Fruit fly (Drosophila melanogaster) whole organism, embryonic: ENCODE results near the gene Polr1B.

ENCODE experiments used
- ATbp ChIP-seq: fragments of 200-800 bp; sonication (Bioruptor generic); optimal IDR thresholded peaks from 2 replicates; lab custom pipeline; 2017; ENCODE audit warnings: missing biosample characterization, mild to moderate bottlenecking, missing genetic modification characterization, missing genetic modification reagents
- Antp ChIP-seq: fragments of 200-800 bp; sonication (Bioruptor generic); optimal IDR thresholded peaks from 3 replicates; lab custom pipeline; 2016; ENCODE audit warnings: missing biosample characterization, missing genetic modification characterization
- Asciz ChIP-seq: fragments of 200-800 bp; sonication (Bioruptor generic); optimal IDR thresholded peaks from 2 replicates; lab custom pipeline; 2017; ENCODE audit warnings: missing biosample characterization, mild to moderate bottlenecking, missing genetic modification characterization, missing genetic modification reagents
- BEAF-32 ChIP-seq: fragments of 200-800 bp; sonication (Bioruptor generic); optimal IDR thresholded peaks from 3 replicates; lab custom pipeline; 2017; ENCODE audit warnings: missing biosample characterization, missing genetic modification characterization, mild to moderate bottlenecking, moderate library complexity, missing genetic modification reagents
- Bgb ChIP-seq: fragments of 200-800 bp; sonication (Bioruptor generic); IDR thresholded peaks from 2 replicates; pipeline ENCODE4 v1.3.6; 2022; ENCODE audit warnings: missing biosample characterization, missing genetic modification characterization; ENCODE audit not compliant: partially characterized antibody
- CG1024 ChIP-seq: fragments of 200-800 bp; sonication (Bioruptor generic); IDR thresholded peaks from 2 replicates; pipeline ENCODE4 v1.3.6; 2022; ENCODE audit warnings: missing biosample characterization, missing genetic modification characterization
- CG10462 ChIP-seq: fragments of 200-800 bp; sonication (Bioruptor generic); optimal IDR thresholded peaks from 2 replicates; lab custom pipeline; 2016; ENCODE audit warnings: missing biosample characterization, missing genetic modification characterization
- CG10543 ChIP-seq: fragments of 200-800 bp; sonication (Bioruptor generic); optimal IDR thresholded peaks from 3 replicates; lab custom pipeline; 2017; ENCODE audit warnings: missing biosample characterization, mild to moderate bottlenecking, missing genetic modification characterization, moderate library complexity
- CG12219 ChIP-seq: fragments of 200-800 bp; sonication (Bioruptor generic); optimal IDR thresholded peaks from 3 replicates; lab custom pipeline; 2018; ENCODE audit warnings: missing biosample characterization, mild to moderate bottlenecking, missing genetic modification characterization
- CG13624 ChIP-seq: fragments of 200-800 bp; sonication (Bioruptor generic); optimal IDR thresholded peaks from 2 replicates; lab custom pipeline; 2016; ENCODE audit warnings: missing biosample characterization, missing genetic modification characterization
- CG16863 ChIP-seq: fragments of 200-800 bp; sonication (Bioruptor generic); optimal IDR thresholded peaks from 3 replicates; lab custom pipeline; 2016; ENCODE audit warnings: missing biosample characterization, missing genetic modification characterization
- CG17385 ChIP-seq: fragments of 200-800 bp; sonication (Bioruptor generic); optimal IDR thresholded peaks from 3 replicates; lab custom pipeline; 2018; ENCODE audit warnings: missing biosample characterization, mild to moderate bottlenecking, missing genetic modification characterization
- CG18011 ChIP-seq: fragments of 200-800 bp; sonication (Bioruptor generic); optimal IDR thresholded peaks from 2 replicates; lab custom pipeline; 2017; ENCODE audit warnings: missing biosample characterization, missing genetic modification characterization, mild to moderate bottlenecking, moderate library complexity, missing genotype
- CG30020 ChIP-seq: fragments of 200-800 bp; optimal IDR thresholded peaks from 2 replicates; lab custom pipeline; 2019; ENCODE audit warnings: missing biosample characterization, mild to moderate bottlenecking, missing genetic modification characterization, moderate library complexity
- CG3838 ChIP-seq: fragments of 200-800 bp; sonication (Bioruptor generic); optimal IDR thresholded peaks from 3 replicates; lab custom pipeline; 2016; ENCODE audit warnings: missing biosample characterization, missing genetic modification characterization
- CG4820 ChIP-seq: fragments of 200-800 bp; sonication (Bioruptor generic); optimal IDR thresholded peaks from 3 replicates; lab custom pipeline; 2016; ENCODE audit warnings: missing biosample characterization, missing genetic modification characterization
- CG9215 ChIP-seq: fragments of 200-800 bp; sonication (Bioruptor generic); IDR thresholded peaks from 2 replicates; pipeline ENCODE4 v1.3.6; 2022; ENCODE audit warnings: missing biosample characterization, missing genetic modification characterization
- CG9876 ChIP-seq: fragments of 200-800 bp; sonication (Bioruptor generic); optimal IDR thresholded peaks from 2 replicates; lab custom pipeline; 2016; ENCODE audit warnings: missing biosample characterization, missing genetic modification characterization
- Chrac-16 ChIP-seq: fragments of 200-800 bp; sonication (Bioruptor generic); optimal IDR thresholded peaks from 3 replicates; lab custom pipeline; 2016; ENCODE audit warnings: missing biosample characterization, missing genetic modification characterization
- CkIIα-i1 ChIP-seq: fragments of 200-800 bp; sonication (Bioruptor generic); IDR thresholded peaks from 2 replicates; pipeline ENCODE4 v1.3.6; 2022; ENCODE audit warnings: missing biosample characterization, missing genetic modification characterization
- Dad ChIP-seq: fragments of 200-800 bp; sonication (Bioruptor generic); optimal IDR thresholded peaks from 3 replicates; lab custom pipeline; 2016; ENCODE audit warnings: missing biosample characterization, missing genetic modification characterization
- Dp ChIP-seq: fragments of 200-800 bp; sonication (Bioruptor generic); optimal IDR thresholded peaks from 2 replicates; lab custom pipeline; 2018; ENCODE audit warnings: missing biosample characterization, mild to moderate bottlenecking, missing genetic modification characterization, moderate library complexity
- Ets97D ChIP-seq: fragments of 200-800 bp; sonication (Bioruptor generic); optimal IDR thresholded peaks from 3 replicates; lab custom pipeline; 2016; ENCODE audit warnings: missing biosample characterization, missing genetic modification characterization
- Fer3 ChIP-seq: fragments of 200-800 bp; sonication (Bioruptor generic); optimal IDR thresholded peaks from 2 replicates; lab custom pipeline; 2018; ENCODE audit warnings: missing biosample characterization, mild to moderate bottlenecking, missing genetic modification characterization, moderate library complexity
- H2.0 ChIP-seq: fragments of 200-800 bp; sonication (Bioruptor generic); IDR thresholded peaks from 2 replicates; pipeline ENCODE4 v1.3.6; 2022; ENCODE audit warnings: missing biosample characterization, missing genetic modification characterization
- Hr78 ChIP-seq, 2 experiments: fragments of 200-800 bp in 1 of 2; fragments of >200 bp in 1 of 2; sonication (Bioruptor generic) in 1 of 2; optimal IDR thresholded peaks; 2 replicates each; lab custom pipeline; 2017 to 2019; ENCODE audit warnings: missing biosample characterization in 2 of 2, missing genetic modification characterization in 2 of 2, mild to moderate bottlenecking in 1 of 2, moderate library complexity in 1 of 2
- Jarid2 ChIP-seq: fragments of 200-800 bp; sonication (Bioruptor generic); optimal IDR thresholded peaks from 3 replicates; lab custom pipeline; 2017; ENCODE audit warnings: mild to moderate bottlenecking, missing biosample characterization, missing genetic modification reagents, missing genetic modification characterization
- Mes4 ChIP-seq: fragments of 200-800 bp; sonication (Bioruptor generic); optimal IDR thresholded peaks from 2 replicates; lab custom pipeline; 2016; ENCODE audit warnings: missing biosample characterization, missing genetic modification characterization
- NK7.1 ChIP-seq: fragments of 200-800 bp; sonication (Bioruptor generic); optimal IDR thresholded peaks from 3 replicates; lab custom pipeline; 2016; ENCODE audit warnings: missing biosample characterization, missing genetic modification characterization
- Side ChIP-seq: fragments of 200-800 bp; sonication (Bioruptor generic); optimal IDR thresholded peaks from 2 replicates; lab custom pipeline; 2016; ENCODE audit warnings: missing biosample characterization, missing genetic modification characterization
- Vsx1 ChIP-seq: fragments of 200-800 bp; sonication (Bioruptor generic); optimal IDR thresholded peaks from 2 replicates; lab custom pipeline; 2017; ENCODE audit warnings: missing biosample characterization, mild to moderate bottlenecking, missing genetic modification characterization, missing genetic modification reagents
- amos ChIP-seq: fragments of 200-800 bp; sonication (Bioruptor generic); IDR thresholded peaks from 2 replicates; pipeline ENCODE4 v1.3.6; 2022; ENCODE audit warnings: missing biosample characterization, missing genetic modification characterization; ENCODE audit not compliant: partially characterized antibody
- dm ChIP-seq: fragments of 200-800 bp; sonication (Bioruptor generic); optimal IDR thresholded peaks from 3 replicates; lab custom pipeline; 2016; ENCODE audit warnings: missing biosample characterization, missing genetic modification characterization
- fd102C ChIP-seq: fragments of 200-800 bp; sonication (Bioruptor generic); optimal IDR thresholded peaks from 2 replicates; lab custom pipeline; 2018; ENCODE audit warnings: missing biosample characterization, mild to moderate bottlenecking, missing genetic modification characterization, moderate library complexity
- fu2 ChIP-seq: fragments of 200-800 bp; sonication (Bioruptor generic); optimal IDR thresholded peaks from 2 replicates; lab custom pipeline; 2016; ENCODE audit warnings: missing biosample characterization, missing genetic modification characterization
- gcm2 ChIP-seq: fragments of 200-800 bp; sonication (Bioruptor generic); optimal IDR thresholded peaks from 2 replicates; lab custom pipeline; 2016; ENCODE audit warnings: missing biosample characterization, missing genetic modification characterization
- ind ChIP-seq: fragments of 200-800 bp; sonication (Bioruptor generic); optimal IDR thresholded peaks from 3 replicates; lab custom pipeline; 2016; ENCODE audit warnings: missing biosample characterization, missing genetic modification characterization
- inv ChIP-seq: fragments of 200-800 bp; sonication (Bioruptor generic); IDR thresholded peaks from 2 replicates; pipeline ENCODE4 v1.3.6; 2022; ENCODE audit warnings: missing biosample characterization, missing genetic modification characterization; ENCODE audit not compliant: partially characterized antibody
- kni ChIP-seq: fragments of 200-800 bp; sonication (Bioruptor generic); optimal IDR thresholded peaks from 3 replicates; lab custom pipeline; 2017; ENCODE audit warnings: mild to moderate bottlenecking, missing biosample characterization, missing genetic modification reagents, missing genetic modification characterization
- oc ChIP-seq: fragments of 200-800 bp; sonication (Bioruptor generic); optimal IDR thresholded peaks from 2 replicates; lab custom pipeline; 2018; ENCODE audit warnings: missing biosample characterization, mild to moderate bottlenecking, missing genetic modification characterization, moderate library complexity
- pum ChIP-seq: fragments of 200-800 bp; sonication (Bioruptor generic); optimal IDR thresholded peaks from 2 replicates; lab custom pipeline; 2016; ENCODE audit warnings: missing biosample characterization, missing genetic modification characterization
- run ChIP-seq: fragments of 200-800 bp; sonication (Bioruptor generic); optimal IDR thresholded peaks from 3 replicates; lab custom pipeline; 2018; ENCODE audit warnings: missing biosample characterization, mild to moderate bottlenecking, missing genetic modification characterization
- salm ChIP-seq: fragments of 200-800 bp; sonication (Bioruptor generic); optimal IDR thresholded peaks from 2 replicates; lab custom pipeline; 2018; ENCODE audit warnings: missing biosample characterization, mild to moderate bottlenecking, missing genetic modification characterization
- seq ChIP-seq: fragments of 200-800 bp; sonication (Bioruptor generic); IDR thresholded peaks from 2 replicates; pipeline ENCODE4 v1.3.6; 2022; ENCODE audit warnings: missing biosample characterization, missing genetic modification characterization
- tll ChIP-seq, 2 experiments: fragments of 200-800 bp in 1 of 2; fragments of >200 bp in 1 of 2; sonication (Bioruptor generic) in 1 of 2; optimal IDR thresholded peaks; 2 replicates each; lab custom pipeline; 2017 to 2019; ENCODE audit warnings: missing biosample characterization in 2 of 2, missing genetic modification characterization in 2 of 2, mild to moderate bottlenecking in 1 of 2, moderate library complexity in 1 of 2
- twi ChIP-seq: fragments of 200-800 bp; optimal IDR thresholded peaks from 2 replicates; lab custom pipeline; 2019; ENCODE audit warnings: missing biosample characterization, mild to moderate bottlenecking, missing genetic modification characterization, moderate library complexity
- z ChIP-seq: fragments of 200-800 bp; sonication (Bioruptor generic); IDR thresholded peaks from 3 replicates; pipeline ENCODE4 v1.3.6; 2022; ENCODE audit warnings: missing biosample characterization, missing genetic modification characterization
- zen ChIP-seq: fragments of 200-800 bp; sonication (Bioruptor generic); optimal IDR thresholded peaks from 3 replicates; lab custom pipeline; 2018; ENCODE audit warnings: missing biosample characterization, mild to moderate bottlenecking, missing genetic modification characterization, moderate library complexity

The Polr1B gene

DNA sequence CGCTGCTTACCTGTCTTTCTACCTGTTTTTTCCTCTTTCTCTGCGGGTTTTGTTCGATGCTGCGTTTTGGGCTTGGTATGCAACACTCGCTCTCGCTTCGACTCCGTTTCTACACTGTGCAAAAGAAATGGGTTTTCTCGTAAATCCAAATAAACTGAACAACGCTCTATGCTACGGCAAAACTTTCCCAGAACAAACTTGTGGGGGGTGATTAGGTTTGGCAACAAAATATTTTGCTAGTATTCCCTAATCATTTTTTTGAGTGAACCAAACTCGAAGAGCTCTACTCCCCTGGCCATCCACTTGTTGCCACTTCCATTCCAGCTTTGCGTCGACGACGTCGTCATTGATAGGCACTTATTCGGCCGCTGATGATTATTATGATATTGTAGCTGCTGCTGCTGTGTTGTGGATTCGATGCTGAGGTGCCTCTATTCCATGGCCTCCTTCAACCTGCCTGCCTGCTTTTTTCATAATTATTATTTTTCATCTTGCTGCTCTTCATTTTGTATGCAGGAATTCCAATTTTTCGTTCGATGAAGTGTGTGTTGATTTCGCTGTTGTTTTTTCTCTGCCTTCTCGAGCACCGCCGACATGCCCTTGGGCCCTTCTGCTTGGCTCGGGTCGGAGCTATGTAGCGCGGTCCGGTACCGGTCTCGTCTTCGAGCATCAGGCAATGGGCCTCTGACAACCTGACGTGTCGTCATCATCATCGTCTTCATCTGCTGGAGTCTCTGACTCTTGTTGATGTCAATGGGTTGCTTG is 38.0 kb downstream of the Polr1B start (continued):
- TF ChIP-seq CG10543 (GFP tag; lab: Kevin White, UChicago) = peak; percentile 69
- TF ChIP-seq Fer3 (tag; lab: Kevin White, UChicago) = peak; percentile 61
- peak; percentile 87 for TF ChIP-seq pum
- peak; percentile 78 for TF ChIP-seq CG12219 (GFP tag; lab: Kevin White, UChicago)
- TF ChIP-seq CG30020 = no peak
- TF ChIP-seq Chrac-16 (GFP tag; lab: Kevin White, UChicago) = peak; percentile 84
- TF ChIP-seq Dp (GFP tag; lab: Kevin White, UChicago) = no peak
- peak; percentile 87 for TF ChIP-seq ATbp (GFP tag; lab: Kevin White, UChicago)
- peak; percentile 68 for TF ChIP-seq fd102C (GFP tag; lab: Kevin White, UChicago)
- TF ChIP-seq kni (GFP tag; lab: Kevin White, UChicago) = peak; percentile 10
- TF ChIP-seq oc = peak; percentile 85
- TF ChIP-seq H2.0 (GFP tag; lab: Robert Waterston, UW) = peak; percentile 86
- TF ChIP-seq amos (GFP tag; lab: Robert Waterston, UW) = no peak
- TF ChIP-seq dm (GFP tag; lab: Kevin White, UChicago) = peak; percentile 68
- TF ChIP-seq Side = peak; percentile 84
- peak; percentile 58 for TF ChIP-seq fu2 (GFP tag; lab: Kevin White, UChicago)
- TF ChIP-seq Asciz = peak; percentile 79
- TF ChIP-seq twi = no peak
- peak; percentile 27; the same call in 1 of the 2 replicates for TF ChIP-seq CG9215
- TF ChIP-seq run (tag; lab: Kevin White, UChicago) = peak; percentile 50
- TF ChIP-seq ind (GFP tag; lab: Kevin White, UChicago) = peak; percentile 76
- peak; percentile 71 for TF ChIP-seq CG10462
- peak; percentile 44 for TF ChIP-seq NK7.1 (GFP tag; lab: Kevin White, UChicago)
- peak; percentile 22; the same call in 1 of the 3 replicates for TF ChIP-seq z (GFP tag; lab: Robert Waterston, UW)
- TF ChIP-seq tll (GFP tag; optimal IDR thresholded peaks at IDR 0.05; lab: Kevin White, UChicago) = no peak
- peak; percentile 74 for TF ChIP-seq seq (GFP tag; lab: Robert Waterston, UW)
- peak; percentile 73 for TF ChIP-seq salm (tag; lab: Kevin White, UChicago)
- no peak for TF ChIP-seq gcm2
- peak; percentile 86 for TF ChIP-seq CG16863 (GFP tag; lab: Kevin White, UChicago)
- TF ChIP-seq BEAF-32 (GFP tag; lab: Kevin White, UChicago) = no peak
- TF ChIP-seq CG9876 (GFP tag; lab: Kevin White, UChicago) = peak; percentile 71
- TF ChIP-seq CG4820 (GFP tag; lab: Kevin White, UChicago) = peak; percentile 74
- TF ChIP-seq Mes4 (GFP tag; lab: Kevin White, UChicago) = peak; percentile 80
- TF ChIP-seq Hr78 (GFP tag; optimal IDR thresholded peaks at IDR 0.05; lab: Kevin White, UChicago) = peak in 1 of 2 experiments; percentile 33
- no peak for TF ChIP-seq inv (GFP tag; lab: Robert Waterston, UW)
- TF ChIP-seq CG13624 (GFP tag; lab: Kevin White, UChicago) = no peak
- no peak for TF ChIP-seq CG18011 (GFP tag; lab: Kevin White, UChicago)
- TF ChIP-seq zen (tag; lab: Kevin White, UChicago) = peak; percentile 82
- TF ChIP-seq Bgb (GFP tag; lab: Robert Waterston, UW) = no peak
- TF ChIP-seq CG1024 (GFP tag; lab: Robert Waterston, UW) = peak; percentile 84
- TF ChIP-seq CG17385 (GFP tag; lab: Kevin White, UChicago) = peak; percentile 75
- peak; percentile 23 for TF ChIP-seq CG3838 (GFP tag; lab: Kevin White, UChicago)
- TF ChIP-seq Ets97D (GFP tag; lab: Kevin White, UChicago) = peak; percentile 43
- peak; percentile 89 for TF ChIP-seq Antp (GFP tag; lab: Kevin White, UChicago)
- TF ChIP-seq CkIIα-i1 (GFP tag; lab: Robert Waterston, UW) = no peak
- TF ChIP-seq Dad (GFP tag; lab: Kevin White, UChicago) = peak; percentile 67
- peak; percentile 59 for TF ChIP-seq Vsx1 (GFP tag; lab: Kevin White, UChicago)
- TF ChIP-seq Jarid2 (GFP tag; lab: Kevin White, UChicago) = peak; percentile 4
